Fruit fly (Drosophila melanogaster) S2 (cell line): ENCODE results near the gene heix.

Experiments
- CG8478 ChIP-seq: fragments of >200 bp; optimal IDR thresholded peaks from 2 replicates; lab custom pipeline; 2018
- CTCF ChIP-seq, 2 experiments: fragments of >200 bp; optimal IDR thresholded peaks; 2 replicates each; lab custom pipeline; 2018

- TF ChIP-seq CTCF (optimal IDR thresholded peaks at IDR 0.05; lab: Kevin White, UChicago) (no peak), CG8478 (lab: Kevin White, UChicago) (no peak)
Measured at dm6 chr2L:16276820-16277219, 22.8 kb downstream of the heix start.
